Worm (Caenorhabditis elegans) whole organism, L1 larva: Measurements from ENCODE around the gene sri-73.
A peak's percentile ranks its signal among the peaks of the same experiment; 100 is the strongest.

Source experiments
- C34B4.2 ChIP-seq: sonication (generic microtip); optimal IDR thresholded peaks from 2 replicates; lab custom pipeline; 2017; ENCODE audit warnings: mild to moderate bottlenecking, missing genetic modification characterization, missing compliant biosample characterization
- F16B12.6 ChIP-seq: fragments of 150-350 bp; optimal IDR thresholded peaks from 2 replicates; lab custom pipeline; 2014; ENCODE audit warnings: missing biosample characterization, missing genetic modification characterization
- Y116A8C.19 ChIP-seq: sonication (generic microtip); optimal IDR thresholded peaks from 2 replicates; lab custom pipeline; 2016; ENCODE audit warnings: missing compliant biosample characterization, missing genetic modification characterization, borderline replicate concordance
- aly-2 ChIP-seq: fragments of 150-350 bp; optimal IDR thresholded peaks from 2 replicates; lab custom pipeline; 2014; ENCODE audit warnings: missing biosample characterization, missing genetic modification characterization
- ama-1 ChIP-seq: fragments of 150-350 bp; optimal IDR thresholded peaks from 2 replicates; lab custom pipeline; 2014
- blmp-1 ChIP-seq: fragments of 150-350 bp; optimal IDR thresholded peaks from 2 replicates; lab custom pipeline; 2014; ENCODE audit warnings: missing biosample characterization, missing genetic modification characterization
- ceh-8 ChIP-seq: fragments of 200-800 bp; sonication (Bioruptor generic); optimal IDR thresholded peaks from 2 replicates; lab custom pipeline; 2018; ENCODE audit warnings: mild to moderate bottlenecking, missing genetic modification characterization, moderate library complexity, missing compliant biosample characterization
- ceh-82 ChIP-seq, 3 experiments: fragments of 150-350 bp in 1 of 3; sonication (generic microtip) in 2 of 3; optimal IDR thresholded peaks; 2 replicates each; lab custom pipeline; 2014 to 2017; ENCODE audit warnings: missing biosample characterization in 3 of 3, missing genetic modification characterization in 3 of 3
- ceh-88 ChIP-seq: fragments of 200-800 bp; sonication (Bioruptor generic); IDR thresholded peaks from 2 replicates; pipeline ENCODE4 v1.3.6; 2022; ENCODE audit warnings: missing genetic modification characterization, missing compliant biosample characterization
- ceh-90 ChIP-seq: sonication (generic microtip); optimal IDR thresholded peaks from 2 replicates; lab custom pipeline; 2016; ENCODE audit warnings: missing genetic modification characterization, missing compliant biosample characterization
- dsc-1 ChIP-seq: sonication (generic microtip); optimal IDR thresholded peaks from 2 replicates; lab custom pipeline; 2016; ENCODE audit warnings: mild to moderate bottlenecking, missing genetic modification characterization, missing compliant biosample characterization
- efl-1 ChIP-seq, 4 experiments: fragments of 150-350 bp; optimal IDR thresholded peaks in 3 of 4; peaks in 1 of 4; 1 replicate in 1 of 4; 2 replicates in 3 of 4; lab custom pipeline; 2014; ENCODE audit warnings: missing biosample characterization in 2 of 4, missing genetic modification characterization in 2 of 4, missing genetic modification reagents in 2 of 4
- efl-3 ChIP-seq: fragments of 200-800 bp; sonication (Bioruptor generic); optimal IDR thresholded peaks from 2 replicates; lab custom pipeline; 2018; ENCODE audit warnings: mild to moderate bottlenecking, missing genetic modification characterization, missing compliant biosample characterization
- egl-27 ChIP-seq, 2 experiments: fragments of 150-350 bp in 1 of 2; sonication (generic microtip); optimal IDR thresholded peaks; 3 replicates each; lab custom pipeline; 2017 to 2018; ENCODE audit warnings: missing biosample characterization in 2 of 2, missing genetic modification characterization in 2 of 2, missing genetic modification reagents in 2 of 2
- elt-2 ChIP-seq: sonication (generic microtip); optimal IDR thresholded peaks from 2 replicates; lab custom pipeline; 2016; ENCODE audit warnings: missing genetic modification characterization, mild to moderate bottlenecking, inconsistent platforms, missing compliant biosample characterization, missing genetic modification reagents
- elt-3 ChIP-seq, 6 experiments: fragments of 150-350 bp in 1 of 6; sonication (generic microtip); optimal IDR thresholded peaks; 2 replicates each; lab custom pipeline; 2017 to 2018; ENCODE audit warnings: missing biosample characterization in 6 of 6, missing genetic modification characterization in 6 of 6, inconsistent platforms in 1 of 6
- ets-5 ChIP-seq: fragments of 200-800 bp; sonication (Bioruptor generic); IDR thresholded peaks from 2 replicates; pipeline ENCODE4 v1.3.6; 2022; ENCODE audit warnings: missing genetic modification characterization, missing compliant biosample characterization
- fkh-4 ChIP-seq: sonication (generic microtip); optimal IDR thresholded peaks from 2 replicates; lab custom pipeline; 2016; ENCODE audit warnings: missing compliant biosample characterization, missing genetic modification characterization, borderline replicate concordance
- fkh-8 ChIP-seq: sonication (generic microtip); optimal IDR thresholded peaks from 2 replicates; lab custom pipeline; 2016; ENCODE audit warnings: mild to moderate bottlenecking, missing genetic modification characterization, missing compliant biosample characterization
- fos-1 ChIP-seq: fragments of 150-350 bp; optimal IDR thresholded peaks from 2 replicates; lab custom pipeline; 2014; ENCODE audit warnings: missing biosample characterization, missing genetic modification characterization
- grh-1 ChIP-seq: fragments of 200-800 bp; sonication (Bioruptor generic); IDR thresholded peaks from 2 replicates; pipeline ENCODE4 v1.3.6; 2022; ENCODE audit warnings: missing genetic modification reagents, missing genetic modification characterization, missing compliant biosample characterization
- hpl-2 ChIP-seq: fragments of 150-350 bp; optimal IDR thresholded peaks from 2 replicates; lab custom pipeline; 2014; ENCODE audit warnings: missing biosample characterization, missing genetic modification reagents, missing genetic modification characterization
- irx-1 ChIP-seq: sonication (generic microtip); optimal IDR thresholded peaks from 2 replicates; lab custom pipeline; 2016; ENCODE audit warnings: missing genetic modification characterization, missing compliant biosample characterization
- lin-13 ChIP-seq: fragments of 150-350 bp; optimal IDR thresholded peaks from 2 replicates; lab custom pipeline; 2014; ENCODE audit warnings: missing biosample characterization, missing genetic modification reagents, missing genetic modification characterization
- lin-14 ChIP-seq: fragments of 200-800 bp; sonication (Bioruptor generic); optimal IDR thresholded peaks from 2 replicates; lab custom pipeline; 2018; ENCODE audit warnings: mild to moderate bottlenecking, missing genetic modification characterization, moderate library complexity, missing compliant biosample characterization
- lin-15B ChIP-seq: fragments of 150-350 bp; sonication (generic microtip); optimal IDR thresholded peaks from 3 replicates; lab custom pipeline; 2014; ENCODE audit warnings: missing biosample characterization, missing genetic modification characterization
- lin-35 ChIP-seq, 2 experiments: fragments of 150-350 bp; optimal IDR thresholded peaks; 2 replicates each; lab custom pipeline; 2014; ENCODE audit warnings: missing biosample characterization in 2 of 2, missing genetic modification characterization in 2 of 2, missing genetic modification reagents in 2 of 2
- lin-39 ChIP-seq: fragments of 150-350 bp; optimal IDR thresholded peaks from 2 replicates; lab custom pipeline; 2014; ENCODE audit warnings: missing biosample characterization, missing genetic modification reagents, missing genetic modification characterization
- mab-9 ChIP-seq: fragments of 200-800 bp; sonication (Bioruptor generic); IDR thresholded peaks from 2 replicates; pipeline ENCODE4 v1.3.6; 2022; ENCODE audit warnings: missing genetic modification reagents, missing genetic modification characterization, missing compliant biosample characterization
- mep-1 ChIP-seq: fragments of 150-350 bp; optimal IDR thresholded peaks from 2 replicates; lab custom pipeline; 2014; ENCODE audit warnings: missing biosample characterization, missing genetic modification characterization
- nhr-11 ChIP-seq: fragments of 150-350 bp; optimal IDR thresholded peaks from 2 replicates; lab custom pipeline; 2014; ENCODE audit warnings: missing biosample characterization, missing genetic modification characterization
- nhr-20 ChIP-seq: sonication (generic microtip); optimal IDR thresholded peaks from 2 replicates; lab custom pipeline; 2016; ENCODE audit warnings: mild to moderate bottlenecking, missing genetic modification characterization, missing compliant biosample characterization
- nhr-237 ChIP-seq: fragments of 150-350 bp; optimal IDR thresholded peaks from 2 replicates; lab custom pipeline; 2014; ENCODE audit warnings: missing biosample characterization, missing genetic modification characterization
- nhr-28 ChIP-seq: fragments of 150-350 bp; optimal IDR thresholded peaks from 2 replicates; lab custom pipeline; 2014; ENCODE audit warnings: missing biosample characterization, missing genetic modification characterization
- nhr-47 ChIP-seq: sonication (generic microtip); optimal IDR thresholded peaks from 2 replicates; lab custom pipeline; 2016; ENCODE audit warnings: mild to moderate bottlenecking, missing genetic modification characterization, moderate library complexity, missing compliant biosample characterization
- nhr-71 ChIP-seq: sonication (generic microtip); optimal IDR thresholded peaks from 2 replicates; lab custom pipeline; 2016; ENCODE audit warnings: mild to moderate bottlenecking, missing genetic modification characterization, moderate library complexity, missing compliant biosample characterization
- nhr-76 ChIP-seq: sonication (generic microtip); optimal IDR thresholded peaks from 2 replicates; lab custom pipeline; 2017; ENCODE audit warnings: missing biosample characterization, missing genetic modification characterization
- nhr-77 ChIP-seq: fragments of 150-350 bp; optimal IDR thresholded peaks from 2 replicates; lab custom pipeline; 2014; ENCODE audit warnings: missing biosample characterization, missing genetic modification characterization
- nhr-84 ChIP-seq: sonication (generic microtip); optimal IDR thresholded peaks from 2 replicates; lab custom pipeline; 2017; ENCODE audit warnings: missing biosample characterization, missing genetic modification characterization
- pag-3 ChIP-seq: sonication (generic microtip); optimal IDR thresholded peaks from 2 replicates; lab custom pipeline; 2017; ENCODE audit warnings: missing genetic modification characterization, mild to moderate bottlenecking, missing compliant biosample characterization, antibody characterized with exemption, borderline replicate concordance; ENCODE audit not compliant: insufficient read depth
- rnt-1 ChIP-seq: sonication (generic microtip); optimal IDR thresholded peaks from 2 replicates; lab custom pipeline; 2016; ENCODE audit warnings: mild to moderate bottlenecking, missing genetic modification characterization, moderate library complexity, missing compliant biosample characterization
- snpc-4 ChIP-seq: fragments of 150-350 bp; optimal IDR thresholded peaks from 2 replicates; lab custom pipeline; 2014; ENCODE audit warnings: missing biosample characterization, missing genetic modification characterization
- snu-23 ChIP-seq: sonication (generic microtip); optimal IDR thresholded peaks from 2 replicates; lab custom pipeline; 2016; ENCODE audit warnings: missing genetic modification characterization, missing compliant biosample characterization
- sptf-1 ChIP-seq: fragments of 150-350 bp; optimal IDR thresholded peaks from 2 replicates; lab custom pipeline; 2014; ENCODE audit warnings: missing biosample characterization, missing genetic modification characterization
- sup-37 ChIP-seq: fragments of 200-800 bp; sonication (Bioruptor generic); optimal IDR thresholded peaks from 2 replicates; lab custom pipeline; 2018; ENCODE audit warnings: mild to moderate bottlenecking, missing genetic modification characterization, missing compliant biosample characterization
- swsn-7 ChIP-seq: sonication (generic microtip); optimal IDR thresholded peaks from 2 replicates; lab custom pipeline; 2016; ENCODE audit warnings: missing genetic modification characterization, missing compliant biosample characterization
- tbx-2 ChIP-seq: sonication (generic microtip); optimal IDR thresholded peaks from 2 replicates; lab custom pipeline; 2016; ENCODE audit warnings: missing genetic modification characterization, missing compliant biosample characterization
- tlp-1 ChIP-seq: fragments of 150-350 bp; optimal IDR thresholded peaks from 2 replicates; lab custom pipeline; 2014; ENCODE audit warnings: missing biosample characterization, missing genetic modification characterization
- unc-62 ChIP-seq: fragments of 150-350 bp; optimal IDR thresholded peaks from 2 replicates; lab custom pipeline; 2014; ENCODE audit warnings: missing biosample characterization, missing genetic modification reagents, missing genetic modification characterization
- unc-98 ChIP-seq: fragments of 200-800 bp; sonication (Bioruptor generic); IDR thresholded peaks from 2 replicates; pipeline ENCODE4 v1.3.6; 2022; ENCODE audit warnings: missing genetic modification characterization, missing compliant biosample characterization
- vab-15 ChIP-seq: sonication (generic microtip); optimal IDR thresholded peaks from 2 replicates; lab custom pipeline; 2017; ENCODE audit warnings: missing genotype, mild to moderate bottlenecking, missing genetic modification characterization, missing compliant biosample characterization
- xbp-1 ChIP-seq: sonication (generic microtip); optimal IDR thresholded peaks from 2 replicates; lab custom pipeline; 2016; ENCODE audit warnings: missing genetic modification characterization, missing compliant biosample characterization
- zip-4 ChIP-seq: fragments of 200-800 bp; sonication (Bioruptor generic); optimal IDR thresholded peaks from 2 replicates; lab custom pipeline; 2018; ENCODE audit warnings: mild to moderate bottlenecking, missing genetic modification characterization, moderate library complexity, missing compliant biosample characterization
- ztf-4 ChIP-seq: fragments of 150-350 bp; optimal IDR thresholded peaks from 2 replicates; lab custom pipeline; 2014; ENCODE audit warnings: missing biosample characterization, missing genetic modification characterization

The sri-73 gene

DNA sequence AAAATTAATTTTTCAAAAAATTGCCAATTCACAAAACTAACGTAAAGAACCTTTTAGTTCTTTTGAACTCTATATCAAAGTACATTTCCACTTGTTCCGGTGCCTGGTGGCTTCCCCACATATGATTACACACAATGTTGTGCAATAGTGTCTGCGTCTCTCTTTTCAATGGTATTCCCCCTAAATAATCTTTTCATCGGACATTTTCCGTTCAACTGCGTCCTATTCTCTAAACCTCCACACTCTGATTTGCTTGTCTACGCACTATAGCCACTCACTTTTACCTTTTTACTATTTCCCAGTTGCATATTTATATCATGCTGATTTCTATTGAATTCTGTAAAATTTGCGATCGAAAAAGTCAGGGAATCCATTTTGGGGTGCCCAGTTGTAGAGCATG, 33.8 kb downstream of the sri-73 start, which contains the start of gene nhr-58:
nhr-58 (plus strand) TSS at position 214 of the 400 bp plus-strand sequence.
- TF ChIP-seq nhr-237 (tag; lab: Kevin White, UChicago) (no peak), fos-1 (tag; lab: Kevin White, UChicago) (peak; percentile 6), ceh-88 (no peak), mep-1 (tag; lab: Kevin White, UChicago) (peak; percentile 64), irx-1 (tag; lab: Kevin White, UChicago) (no peak), ets-5 (GFP tag; lab: Robert Waterston, UW) (no peak), ceh-8 (GFP tag; lab: Kevin White, UChicago) (no peak), xbp-1 (tag; lab: Kevin White, UChicago) (no peak), C34B4.2 (tag; lab: Kevin White, UChicago) (no peak), F16B12.6 (tag; lab: Kevin White, UChicago) (no peak), aly-2 (tag; lab: Kevin White, UChicago) (no peak), nhr-47 (no peak), nhr-76 (tag; lab: Kevin White, UChicago) (no peak), lin-13 (GFP tag; lab: Kevin White, UChicago) (no peak), nhr-28 (tag; lab: Kevin White, UChicago) (no peak), snpc-4 (tag; lab: Kevin White, UChicago) (no peak), tlp-1 (no peak), vab-15 (tag; lab: Kevin White, UChicago) (no peak), fkh-8 (tag; lab: Kevin White, UChicago) (peak; percentile 75), mab-9 (GFP tag; lab: Robert Waterston, UW) (no peak), snu-23 (GFP tag; lab: Kevin White, UChicago) (peak; percentile 72), hpl-2 (GFP tag; lab: Kevin White, UChicago) (no peak), Y116A8C.19 (tag; lab: Kevin White, UChicago) (no peak), ztf-4 (tag; lab: Kevin White, UChicago) (peak; percentile 27), rnt-1 (tag; lab: Kevin White, UChicago) (peak; percentile 45), unc-62 (GFP tag; lab: Kevin White, UChicago) (no peak), lin-39 (tag; lab: Kevin White, UChicago) (no peak), ceh-90 (tag; lab: Kevin White, UChicago) (no peak), nhr-11 (tag; lab: Kevin White, UChicago) (peak; percentile 59), nhr-77 (tag; lab: Kevin White, UChicago) (peak; percentile 64), elt-2 (tag; lab: Kevin White, UChicago) (peak; percentile 65), ama-1 (lab: Kevin White, UChicago) (no peak), nhr-71 (tag; lab: Kevin White, UChicago) (peak; percentile 76), lin-14 (GFP tag; lab: Kevin White, UChicago) (peak; percentile 99), efl-3 (GFP tag; lab: Kevin White, UChicago) (no peak), egl-27 (tag; optimal IDR thresholded peaks at IDR 0.05; lab: Kevin White, UChicago) (peak; percentile 70 to 83), efl-1 (optimal IDR thresholded peaks at IDR 0.05; lab: Kevin White, UChicago) (peak; percentile 26 to 27), efl-1 (GFP tag; optimal IDR thresholded peaks at IDR 0.05 in 1 of 2; lab: Kevin White, UChicago) (no peak), fkh-4 (tag; lab: Kevin White, UChicago) (no peak), tbx-2 (tag; lab: Kevin White, UChicago) (peak; percentile 23), nhr-84 (tag; lab: Kevin White, UChicago) (no peak), grh-1 (no peak), sptf-1 (no peak), lin-15B (tag; lab: Kevin White, UChicago) (no peak), swsn-7 (tag; lab: Kevin White, UChicago) (peak; percentile 3), elt-3 (tag; optimal IDR thresholded peaks at IDR 0.05; lab: Kevin White, UChicago) (peak in 2 of 6 experiments; percentile 18 to 29), blmp-1 (tag; lab: Kevin White, UChicago) (peak; percentile 90), pag-3 (tag; lab: Kevin White, UChicago) (no peak), nhr-20 (tag; lab: Kevin White, UChicago) (peak; percentile 77), dsc-1 (tag; lab: Kevin White, UChicago) (no peak), ceh-82 (tag; optimal IDR thresholded peaks at IDR 0.05; lab: Kevin White, UChicago) (peak in 2 of 3 experiments; percentile 12 to 54), unc-98 (GFP tag; lab: Robert Waterston, UW) (no peak), lin-35 (GFP tag; optimal IDR thresholded peaks at IDR 0.05; lab: Kevin White, UChicago) (peak in 1 of 2 experiments; percentile 59), sup-37 (no peak), zip-4 (GFP tag; lab: Kevin White, UChicago) (no peak)
